Worm (Caenorhabditis elegans) whole organism, young adult: ENCODE data around the gene cox-16.

ENCODE experiments used
- B0019.2 ChIP-seq: fragments of 200-800 bp; sonication (Bioruptor generic); conservative IDR thresholded peaks from 2 replicates; pipeline ENCODE4 v1.3.6; 2022; ENCODE audit warnings: missing genetic modification reagents, missing genetic modification characterization, missing compliant biosample characterization
- C06A6.2 ChIP-seq: fragments of 200-800 bp; sonication (Bioruptor generic); conservative IDR thresholded peaks from 2 replicates; pipeline ENCODE4 v1.3.6; 2022; ENCODE audit warnings: missing genetic modification characterization, missing compliant biosample characterization
- D2030.7 ChIP-seq: fragments of 200-800 bp; sonication (Bioruptor generic); IDR thresholded peaks from 2 replicates; pipeline ENCODE4 v1.3.6; 2022; ENCODE audit warnings: missing genetic modification reagents, missing genetic modification characterization, missing compliant biosample characterization
- F22D6.2 ChIP-seq: sonication (generic microtip); optimal IDR thresholded peaks from 2 replicates; lab custom pipeline; 2016; ENCODE audit warnings: mild to moderate bottlenecking, missing genetic modification characterization, missing compliant biosample characterization
- F33H1.4 ChIP-seq: fragments of 200-800 bp; sonication (Bioruptor generic); IDR thresholded peaks from 2 replicates; pipeline ENCODE4 v1.3.6; 2022; ENCODE audit warnings: missing genetic modification reagents, missing genetic modification characterization, missing compliant biosample characterization
- F57A8.1 ChIP-seq: fragments of 200-800 bp; sonication (Bioruptor generic); optimal IDR thresholded peaks from 2 replicates; lab custom pipeline; 2018; ENCODE audit warnings: mild to moderate bottlenecking, missing genetic modification characterization, moderate library complexity, missing compliant biosample characterization
- Y53F4B.3 ChIP-seq: fragments of 200-800 bp; sonication (Bioruptor generic); IDR thresholded peaks from 2 replicates; pipeline ENCODE4 v1.3.6; 2022; ENCODE audit warnings: missing genetic modification reagents, missing genetic modification characterization, missing compliant biosample characterization
- Y56A3A.18 ChIP-seq: fragments of 200-800 bp; sonication (Bioruptor generic); IDR thresholded peaks from 2 replicates; pipeline ENCODE4 v1.3.6; 2022; ENCODE audit warnings: missing genetic modification reagents, missing genetic modification characterization, missing compliant biosample characterization
- Y67H2A.10 ChIP-seq: fragments of 200-800 bp; sonication (Bioruptor generic); conservative IDR thresholded peaks from 2 replicates; pipeline ENCODE4 v1.3.6; 2022; ENCODE audit warnings: missing genetic modification reagents, missing genetic modification characterization, missing compliant biosample characterization
- Y95B8A.8 ChIP-seq: fragments of 200-800 bp; sonication (Bioruptor generic); IDR thresholded peaks from 2 replicates; pipeline ENCODE4 v1.3.6; 2022; ENCODE audit warnings: missing genetic modification reagents, missing genetic modification characterization, missing compliant biosample characterization
- ama-1 ChIP-seq, 3 experiments: fragments of 150-350 bp in 1 of 3; sonication (generic microtip) in 2 of 3; optimal IDR thresholded peaks; 2 replicates each; lab custom pipeline; 2014 to 2018; ENCODE audit warnings: missing biosample characterization in 2 of 3, missing genetic modification characterization in 2 of 3, missing genetic modification reagents in 2 of 3
- aptf-3 ChIP-seq: fragments of 200-800 bp; sonication (Bioruptor generic); IDR thresholded peaks from 2 replicates; pipeline ENCODE4 v1.3.6; 2022; ENCODE audit warnings: missing genetic modification characterization, missing compliant biosample characterization
- attf-3 ChIP-seq: fragments of 200-800 bp; sonication (Bioruptor generic); conservative IDR thresholded peaks from 2 replicates; pipeline ENCODE4 v1.3.6; 2022; ENCODE audit warnings: missing genetic modification reagents, missing genetic modification characterization, missing compliant biosample characterization
- attf-5 ChIP-seq: fragments of 200-800 bp; sonication (Bioruptor generic); optimal IDR thresholded peaks from 2 replicates; lab custom pipeline; 2018; ENCODE audit warnings: mild to moderate bottlenecking, missing genetic modification characterization, missing compliant biosample characterization
- ceh-27 ChIP-seq: fragments of 200-800 bp; sonication (Bioruptor generic); optimal IDR thresholded peaks from 2 replicates; lab custom pipeline; 2018; ENCODE audit warnings: mild to moderate bottlenecking, missing genetic modification characterization, moderate library complexity, missing compliant biosample characterization
- efl-1 ChIP-seq: fragments of 150-350 bp; optimal IDR thresholded peaks from 2 replicates; lab custom pipeline; 2014; ENCODE audit warnings: missing biosample characterization, missing genetic modification reagents, missing genetic modification characterization
- ets-4 ChIP-seq: fragments of 200-800 bp; sonication (Bioruptor generic); optimal IDR thresholded peaks from 2 replicates; lab custom pipeline; 2018; ENCODE audit warnings: mild to moderate bottlenecking, missing genetic modification characterization, missing compliant biosample characterization
- hmg-20 ChIP-seq: fragments of 200-800 bp; sonication (Bioruptor generic); IDR thresholded peaks from 2 replicates; pipeline ENCODE4 v1.3.6; 2022; ENCODE audit warnings: missing genetic modification reagents, missing genetic modification characterization, missing compliant biosample characterization
- let-607 ChIP-seq, 2 experiments: fragments of 200-800 bp in 1 of 2; sonication (Bioruptor generic) in 1 of 2; sonication (generic microtip) in 1 of 2; optimal IDR thresholded peaks; 2 replicates each; lab custom pipeline; 2016 to 2018; ENCODE audit warnings: mild to moderate bottlenecking in 2 of 2, missing compliant biosample characterization in 2 of 2, missing genetic modification characterization in 2 of 2, moderate library complexity in 2 of 2, missing genotype in 1 of 2
- lin-54 ChIP-seq: fragments of 200-800 bp; sonication (Bioruptor generic); optimal IDR thresholded peaks from 2 replicates; lab custom pipeline; 2018; ENCODE audit warnings: mild to moderate bottlenecking, missing genetic modification characterization, missing compliant biosample characterization
- lsl-1 ChIP-seq: fragments of 200-800 bp; sonication (Bioruptor generic); optimal IDR thresholded peaks from 2 replicates; lab custom pipeline; 2018; ENCODE audit warnings: mild to moderate bottlenecking, missing genetic modification characterization, moderate library complexity, missing compliant biosample characterization
- madf-10 ChIP-seq: sonication (generic microtip); optimal IDR thresholded peaks from 2 replicates; lab custom pipeline; 2016; ENCODE audit warnings: mild to moderate bottlenecking, missing genetic modification characterization, missing compliant biosample characterization
- mel-28 ChIP-seq: sonication (generic microtip); optimal IDR thresholded peaks from 2 replicates; lab custom pipeline; 2016; ENCODE audit warnings: borderline replicate concordance, mild to moderate bottlenecking, missing genetic modification characterization, missing compliant biosample characterization
- nfya-2 ChIP-seq: fragments of 200-800 bp; sonication (Bioruptor generic); IDR thresholded peaks from 2 replicates; pipeline ENCODE4 v1.3.6; 2022; ENCODE audit warnings: missing genetic modification reagents, missing genetic modification characterization, missing compliant biosample characterization
- nhr-80 ChIP-seq: sonication (generic microtip); optimal IDR thresholded peaks from 2 replicates; lab custom pipeline; 2016; ENCODE audit warnings: missing genetic modification characterization, missing compliant biosample characterization
- repo-1 ChIP-seq: sonication (generic microtip); optimal IDR thresholded peaks from 2 replicates; lab custom pipeline; 2017; ENCODE audit warnings: mild to moderate bottlenecking, missing genetic modification characterization, missing compliant biosample characterization
- snpc-4 ChIP-seq, 5 experiments: fragments of 150-350 bp in 1 of 5; sonication (generic microtip) in 4 of 5; optimal IDR thresholded peaks; 2 replicates each; lab custom pipeline; 2014 to 2018; ENCODE audit warnings: missing genetic modification characterization in 5 of 5, missing biosample characterization in 3 of 5, antibody characterized with exemption in 2 of 5, mild to moderate bottlenecking in 2 of 5, missing compliant biosample characterization in 2 of 5, missing genotype in 2 of 5, moderate library complexity in 2 of 5, missing genetic modification reagents in 1 of 5
- tbp1 ChIP-seq: fragments of 200-800 bp; sonication (Bioruptor generic); optimal IDR thresholded peaks from 2 replicates; lab custom pipeline; 2018; ENCODE audit warnings: mild to moderate bottlenecking, missing genetic modification characterization, missing compliant biosample characterization
- tbx-9 ChIP-seq: sonication (generic microtip); optimal IDR thresholded peaks from 2 replicates; lab custom pipeline; 2016; ENCODE audit warnings: borderline replicate concordance, missing genetic modification characterization, inconsistent platforms, missing compliant biosample characterization
- unc-62 ChIP-seq: fragments of 150-350 bp; optimal IDR thresholded peaks from 2 replicates; lab custom pipeline; 2014; ENCODE audit warnings: missing biosample characterization, missing genetic modification reagents, missing genetic modification characterization
- xnd-1 ChIP-seq: sonication (generic microtip); optimal IDR thresholded peaks from 2 replicates; lab custom pipeline; 2016; ENCODE audit warnings: missing genotype, missing genetic modification reagents, missing genetic modification characterization, missing compliant biosample characterization

Gene cox-16

ce11 chrV:5502701-5503100 is 33.3 kb downstream of the cox-16 start (continued):
- TF ChIP-seq tbp1 (GFP tag; lab: Kevin White, UChicago) (peak; percentile 13), let-607 (tag; optimal IDR thresholded peaks at IDR 0.05; lab: Kevin White, UChicago) (peak in 1 of 2 experiments; percentile 28), F33H1.4 (GFP tag; lab: Robert Waterston, UW) (0 out of 2 replicates have a peak, but pooled peaks have one; percentile 16), nfya-2 (no peak), xnd-1 (tag; lab: Kevin White, UChicago) (no peak), mel-28 (tag; lab: Kevin White, UChicago) (no peak), repo-1 (tag; lab: Kevin White, UChicago) (peak; percentile 22), D2030.7 (no peak), Y67H2A.10 (no peak), snpc-4 (GFP tag; optimal IDR thresholded peaks at IDR 0.05; lab: Kevin White, UChicago) (no peak), snpc-4 (tag; optimal IDR thresholded peaks at IDR 0.05; lab: Kevin White, UChicago) (peak in 1 of 4 experiments; percentile 15), attf-3 (GFP tag; lab: Robert Waterston, UW) (no peak), C06A6.2 (GFP tag; lab: Robert Waterston, UW) (no peak), F57A8.1 (GFP tag; lab: Kevin White, UChicago) (no peak), lin-54 (GFP tag; lab: Kevin White, UChicago) (peak; percentile 35), unc-62 (no peak), ama-1 (optimal IDR thresholded peaks at IDR 0.05; lab: Kevin White, UChicago) (peak; percentile 86), ama-1 (GFP tag; optimal IDR thresholded peaks at IDR 0.05; lab: Kevin White, UChicago) (no peak), Y56A3A.18 (peak; percentile 36; the same call in 1 of the 2 replicates), madf-10 (tag; lab: Kevin White, UChicago) (no peak), efl-1 (GFP tag; lab: Kevin White, UChicago) (no peak), ets-4 (GFP tag; lab: Kevin White, UChicago) (no peak), attf-5 (GFP tag; lab: Kevin White, UChicago) (no peak)

ce11 chrV:5499475-5499874 is 36.6 kb downstream of the cox-16 start:
- no peak for TF ChIP-seq attf-5 (GFP tag; lab: Kevin White, UChicago)

ce11 chrV:5493447-5493846 is 42.6 kb downstream of the cox-16 start, which contains the start of gene T05C3.2:
TSS of gene T05C3.2 (plus strand) at chrV:5493747.
- TF ChIP-seq tbx-9 (tag; lab: Kevin White, UChicago) (no peak), Y95B8A.8 (no peak), hmg-20 (GFP tag; lab: Robert Waterston, UW) (no peak), Y56A3A.18 (no peak), Y53F4B.3 (GFP tag; lab: Robert Waterston, UW) (no peak), aptf-3 (GFP tag; lab: Robert Waterston, UW) (no peak), tbp1 (GFP tag; lab: Kevin White, UChicago) (no peak), attf-5 (GFP tag; lab: Kevin White, UChicago) (no peak), ceh-27 (GFP tag; lab: Kevin White, UChicago) (no peak), B0019.2 (GFP tag; lab: Robert Waterston, UW) (no peak), F22D6.2 (tag; lab: Kevin White, UChicago) (no peak), ama-1 (optimal IDR thresholded peaks at IDR 0.05; lab: Kevin White, UChicago) (no peak), ama-1 (GFP tag; optimal IDR thresholded peaks at IDR 0.05; lab: Kevin White, UChicago) (no peak)

- peak; percentile 88 for TF ChIP-seq nhr-80
- TF ChIP-seq lsl-1 (GFP tag; lab: Kevin White, UChicago): no peak
- no peak for TF ChIP-seq attf-3 (GFP tag; lab: Robert Waterston, UW)
These were observed 45.8 kb downstream of the cox-16 start, which contains the start of gene T05C3.6 for ce11 chrV:5490205-5490604. TSS of gene T05C3.6 (plus strand) at chrV:5490445.
